Fruit fly (Drosophila melanogaster) whole organism, larva: ENCODE measurements around the gene ssp5.

ENCODE experiments used
- noc ChIP-seq: fragments of 200-800 bp; sonication (Bioruptor generic); optimal IDR thresholded peaks from 3 replicates; lab custom pipeline; 2019; ENCODE audit warnings: missing biosample characterization, mild to moderate bottlenecking, missing genetic modification characterization, moderate library complexity

The ssp5 gene

DNA sequence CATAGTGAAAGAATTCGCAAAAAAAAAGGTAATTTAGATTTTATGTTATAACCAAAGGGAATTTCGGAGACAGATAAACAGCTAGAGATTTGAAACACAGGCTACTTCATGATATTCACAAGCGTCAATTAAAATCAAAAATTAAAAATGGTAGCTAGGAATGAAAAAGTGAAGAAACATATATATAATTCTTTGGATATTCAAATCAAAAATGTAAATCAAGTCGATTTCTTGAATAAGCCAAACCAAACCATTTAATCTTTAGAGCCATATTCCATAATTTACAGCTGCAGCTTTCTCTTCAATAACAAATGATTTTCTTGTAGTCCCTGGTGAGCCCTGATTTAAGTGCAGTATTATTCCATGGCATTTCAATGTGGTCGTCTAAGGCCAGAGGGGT is 29.9 kb downstream of the ssp5 start, which contains the start of gene CG14740:
CG14740 (minus strand) TSS at position 101 of the 400 bp plus-strand sequence.
- TF ChIP-seq noc: no peak

DNA sequence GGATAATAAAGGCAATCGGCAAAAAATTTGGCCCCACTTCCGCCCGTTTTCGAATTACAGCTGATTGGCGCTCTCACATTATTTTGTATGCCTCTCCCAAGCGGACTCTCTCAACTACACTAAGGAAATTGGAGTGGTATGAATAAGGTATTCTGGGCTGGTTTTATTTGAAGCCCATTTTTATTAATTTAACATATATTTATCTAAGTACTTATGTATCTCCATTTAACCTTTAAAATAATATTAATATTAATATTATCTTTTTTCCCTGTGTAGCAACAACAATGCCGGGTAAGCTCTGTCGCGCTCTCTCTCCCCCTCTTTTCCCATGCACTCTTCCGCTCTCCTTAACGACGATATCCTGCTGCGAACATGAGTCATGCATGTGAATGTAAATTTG is 46.0 kb downstream of the ssp5 start:
- TF ChIP-seq noc: peak; percentile 47

DNA sequence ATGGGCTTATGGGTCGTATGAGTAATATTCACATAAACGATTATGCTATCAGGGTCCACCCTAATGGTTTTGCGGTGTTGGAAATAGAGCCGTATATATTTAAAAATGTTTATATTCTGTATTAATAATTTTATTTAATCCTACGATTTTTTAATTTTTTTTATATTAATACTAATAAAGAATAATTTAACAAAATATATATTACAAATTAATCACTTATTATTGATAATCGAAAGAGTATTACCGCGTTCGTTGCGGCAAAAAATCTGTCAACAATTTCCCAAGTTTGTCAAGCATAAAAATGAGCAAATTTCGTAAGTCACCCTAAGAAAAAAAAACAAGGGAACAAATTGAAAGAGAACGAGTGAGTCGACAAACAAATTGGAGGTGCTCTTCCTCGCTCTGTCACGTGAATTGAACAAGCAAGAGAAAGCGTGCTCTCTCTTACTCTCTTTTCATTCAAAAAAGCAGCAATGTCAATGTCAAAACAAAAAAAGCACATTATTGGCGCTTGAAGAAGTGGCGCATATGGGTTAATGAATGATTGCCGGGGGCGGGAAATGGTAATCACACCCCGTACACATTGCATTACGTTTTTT is 47.5 kb downstream of the ssp5 start:
- no peak for TF ChIP-seq noc

DNA sequence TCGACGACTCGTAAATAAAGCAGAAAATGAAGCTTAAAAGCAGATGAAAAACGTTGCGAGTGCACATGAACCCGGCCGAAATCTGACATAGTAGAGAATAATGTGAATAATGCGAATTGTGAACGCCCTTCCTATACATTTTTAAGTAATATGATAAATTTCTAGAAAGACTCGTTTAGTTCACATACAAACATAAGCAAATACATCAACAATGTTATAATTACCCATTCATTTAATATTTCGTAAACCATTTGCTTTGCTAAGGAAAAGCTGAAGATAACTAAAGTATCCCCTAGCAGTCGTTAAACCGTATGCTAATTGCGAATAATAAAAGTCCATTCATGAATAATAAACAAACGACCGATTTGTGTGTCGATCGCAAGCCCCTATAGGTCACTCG is 50.6 kb downstream of the ssp5 start:
- TF ChIP-seq noc: peak; percentile 54
